Fruit fly (Drosophila melanogaster) whole organism, pupa: ENCODE results near the gene CG6028.
A peak's percentile ranks its signal among the peaks of the same experiment; 100 is the strongest.

Experiments used
- CG10348 ChIP-seq: fragments of 200-800 bp; sonication (Bioruptor generic); IDR thresholded peaks from 2 replicates; pipeline ENCODE4 v1.3.6; 2022; ENCODE audit warnings: missing biosample characterization, missing genetic modification characterization
- CG12605 ChIP-seq: fragments of 200-800 bp; sonication (Bioruptor generic); IDR thresholded peaks from 2 replicates; pipeline ENCODE4 v1.3.6; 2022; ENCODE audit warnings: missing biosample characterization, missing genetic modification characterization
- CG13204 ChIP-seq: fragments of 200-800 bp; sonication (Bioruptor generic); optimal IDR thresholded peaks from 2 replicates; lab custom pipeline; 2018; ENCODE audit warnings: missing biosample characterization, mild to moderate bottlenecking, missing genetic modification characterization, moderate library complexity
- CG14655 ChIP-seq: fragments of 200-800 bp; sonication (Bioruptor generic); optimal IDR thresholded peaks from 3 replicates; lab custom pipeline; 2017; ENCODE audit warnings: mild to moderate bottlenecking, missing biosample characterization, missing genetic modification reagents, missing genetic modification characterization
- CG15710 ChIP-seq: fragments of 200-800 bp; sonication (Bioruptor generic); optimal IDR thresholded peaks from 2 replicates; lab custom pipeline; 2018; ENCODE audit warnings: missing biosample characterization, mild to moderate bottlenecking, missing genetic modification characterization, moderate library complexity
- CG32121 ChIP-seq: fragments of 200-800 bp; sonication (Bioruptor generic); IDR thresholded peaks from 2 replicates; pipeline ENCODE4 v1.3.6; 2022; ENCODE audit warnings: missing biosample characterization, missing genetic modification characterization
- CG34367 ChIP-seq: fragments of 200-800 bp; sonication (Bioruptor generic); optimal IDR thresholded peaks from 2 replicates; lab custom pipeline; 2018; ENCODE audit warnings: missing biosample characterization, mild to moderate bottlenecking, missing genetic modification characterization
- CG4496 ChIP-seq: fragments of 200-800 bp; sonication (Bioruptor generic); IDR thresholded peaks from 3 replicates; pipeline ENCODE4 v1.3.6; 2022; ENCODE audit warnings: missing biosample characterization, missing genetic modification characterization
- CG8159 ChIP-seq: fragments of 200-800 bp; sonication (Bioruptor generic); optimal IDR thresholded peaks from 3 replicates; lab custom pipeline; 2018; ENCODE audit warnings: missing biosample characterization, mild to moderate bottlenecking, missing genetic modification characterization, moderate library complexity
- CG8301 ChIP-seq: fragments of 200-800 bp; sonication (Bioruptor generic); optimal IDR thresholded peaks from 2 replicates; lab custom pipeline; 2018; ENCODE audit warnings: missing biosample characterization, mild to moderate bottlenecking, missing genetic modification characterization
- CG9948 ChIP-seq: fragments of 200-800 bp; sonication (Bioruptor generic); optimal IDR thresholded peaks from 2 replicates; lab custom pipeline; 2018; ENCODE audit warnings: missing biosample characterization, mild to moderate bottlenecking, missing genetic modification characterization, moderate library complexity
- D1 ChIP-seq: fragments of 200-800 bp; sonication (Bioruptor generic); optimal IDR thresholded peaks from 2 replicates; lab custom pipeline; 2018; ENCODE audit warnings: missing biosample characterization, mild to moderate bottlenecking, missing genetic modification characterization, moderate library complexity
- EcR ChIP-seq: fragments of 200-800 bp; sonication (Bioruptor generic); optimal IDR thresholded peaks from 3 replicates; lab custom pipeline; 2019; ENCODE audit warnings: missing biosample characterization, missing genetic modification characterization, mild to moderate bottlenecking, moderate library complexity, missing genetic modification reagents
- Ets98B ChIP-seq: fragments of 200-800 bp; sonication (Bioruptor generic); IDR thresholded peaks from 2 replicates; pipeline ENCODE4 v1.3.6; 2022; ENCODE audit warnings: missing biosample characterization, missing genetic modification characterization
- Snoo ChIP-seq: fragments of 200-800 bp; sonication (Bioruptor generic); optimal IDR thresholded peaks from 3 replicates; lab custom pipeline; 2017; ENCODE audit warnings: missing biosample characterization, mild to moderate bottlenecking, missing genetic modification characterization, inconsistent platforms
- fd96Ca ChIP-seq: fragments of 200-800 bp; sonication (Bioruptor generic); IDR thresholded peaks from 3 replicates; pipeline ENCODE4 v1.3.6; 2022; ENCODE audit warnings: missing biosample characterization, missing genetic modification characterization
- gl ChIP-seq: fragments of 200-800 bp; sonication (Bioruptor generic); optimal IDR thresholded peaks from 2 replicates; lab custom pipeline; 2018; ENCODE audit warnings: missing biosample characterization, mild to moderate bottlenecking, missing genetic modification characterization
- rn ChIP-seq: fragments of 200-800 bp; sonication (Bioruptor generic); IDR thresholded peaks from 2 replicates; pipeline ENCODE4 v1.3.6; 2022; ENCODE audit warnings: missing biosample characterization, missing genetic modification characterization

The CG6028 gene

DNA sequence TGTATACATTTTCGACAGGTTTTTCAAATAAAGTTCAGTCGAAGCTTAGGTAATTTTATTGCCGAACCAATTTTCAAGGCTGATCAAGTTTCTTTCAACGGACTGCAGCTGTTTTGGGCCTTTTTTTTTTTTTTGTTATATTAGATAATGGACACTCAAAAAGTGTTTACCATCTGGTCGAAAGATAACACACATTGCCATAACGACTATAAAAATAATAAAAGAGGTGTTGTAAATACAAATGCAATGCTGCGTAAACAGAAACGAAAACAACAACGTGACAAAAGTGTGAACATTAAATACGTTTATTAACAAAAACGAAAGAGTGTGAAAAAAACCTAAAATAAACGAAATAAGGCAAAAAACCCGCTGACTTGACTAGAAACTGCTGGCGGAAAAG lies 47.5 kb downstream of the CG6028 start:
- TF ChIP-seq EcR (GFP tag; lab: Kevin White, UChicago) = no peak
- no peak for TF ChIP-seq CG13204
- no peak for TF ChIP-seq Ets98B (GFP tag; lab: Robert Waterston, UW)
- no peak for TF ChIP-seq CG14655 (GFP tag; lab: Kevin White, UChicago)
- TF ChIP-seq, all 21 proteins: peak for 0

DNA sequence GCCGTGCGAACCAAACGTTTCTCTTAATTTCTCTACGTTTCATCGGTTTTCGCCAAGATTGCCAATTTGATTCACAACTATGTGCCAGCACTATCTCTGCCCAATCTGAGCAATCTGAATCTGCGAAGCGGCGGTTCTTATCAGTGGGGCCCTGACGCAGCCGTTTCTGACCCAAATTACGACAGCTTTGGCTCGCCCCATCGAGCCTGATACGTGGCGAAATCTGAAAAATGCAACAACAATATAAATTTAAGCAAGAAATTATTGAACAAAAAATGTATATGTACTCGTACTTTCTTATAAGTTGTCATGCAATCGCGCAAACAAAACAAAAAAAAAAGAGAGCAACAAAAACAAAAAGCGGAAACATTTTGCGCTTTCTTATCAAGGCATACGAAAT lies 48.4 kb downstream of the CG6028 start:
- TF ChIP-seq CG10348 (GFP tag; lab: Robert Waterston, UW) (no peak), D1 (tag; lab: Kevin White, UChicago) (no peak), CG8159 (no peak), Ets98B (GFP tag; lab: Robert Waterston, UW) (no peak), gl (tag; lab: Kevin White, UChicago) (no peak), CG34367 (tag; lab: Kevin White, UChicago) (no peak), CG12605 (no peak), rn (GFP tag; lab: Robert Waterston, UW) (no peak), EcR (GFP tag; lab: Kevin White, UChicago) (no peak), CG4496 (no peak), CG13204 (no peak), CG8301 (tag; lab: Kevin White, UChicago) (no peak), CG9948 (tag; lab: Kevin White, UChicago) (no peak), CG14655 (GFP tag; lab: Kevin White, UChicago) (no peak)

DNA sequence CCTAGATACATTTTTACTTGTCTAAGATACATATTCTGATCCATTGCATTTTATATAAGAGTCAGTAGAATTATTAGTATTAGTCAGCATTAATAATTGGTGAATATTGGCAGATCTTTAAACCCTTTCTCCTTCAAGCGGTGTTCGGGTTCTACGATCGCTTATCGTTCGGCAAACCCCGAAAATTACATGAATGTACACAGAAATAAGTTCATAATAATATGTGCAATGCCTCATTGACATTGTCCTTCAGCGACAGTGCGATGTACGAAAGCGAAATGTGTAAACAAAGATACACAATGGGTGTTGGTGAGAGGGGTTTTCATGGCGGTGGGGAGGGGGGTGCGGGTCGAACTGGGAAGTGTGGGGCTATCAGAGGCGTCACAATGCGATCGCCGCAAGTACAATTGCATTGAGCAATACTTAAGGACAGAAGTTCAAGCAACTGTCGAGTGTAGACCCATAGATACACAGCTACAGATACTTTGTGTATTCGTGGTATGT lies 48.9 kb downstream of the CG6028 start:
- TF ChIP-seq CG32121 (GFP tag; lab: Robert Waterston, UW) = no peak
- no peak for TF ChIP-seq rn (GFP tag; lab: Robert Waterston, UW)
- no peak for TF ChIP-seq fd96Ca (GFP tag; lab: Robert Waterston, UW)
- TF ChIP-seq CG4496 = no peak
- no peak for TF ChIP-seq Snoo (tag; lab: Kevin White, UChicago)
- no peak for TF ChIP-seq CG12605
- TF ChIP-seq CG9948 (tag; lab: Kevin White, UChicago) = no peak
- TF ChIP-seq CG13204 = peak; percentile 28
- TF ChIP-seq EcR (GFP tag; lab: Kevin White, UChicago) = peak; percentile 96
- no peak for TF ChIP-seq CG15710 (tag; lab: Kevin White, UChicago)
- no peak for TF ChIP-seq Ets98B (GFP tag; lab: Robert Waterston, UW)
- TF ChIP-seq CG8301 (tag; lab: Kevin White, UChicago) = no peak
